Worm (Caenorhabditis elegans): ENCODE results near the gene F14D2.14.

ce11 chrII:3338556-3338955 lies 9.2 kb downstream of the F14D2.14 start, which contains the start of gene F14D2.7:
- TF ChIP-seq nhr-12 (tag; optimal IDR thresholded peaks at IDR 0.05) (no peak), pha-4 (tag; optimal IDR thresholded peaks at IDR 0.05) (no peak), unc-62 (GFP tag; optimal IDR thresholded peaks at IDR 0.05) (no peak), snpc-4 (tag; optimal IDR thresholded peaks at IDR 0.05) (no peak), elt-3 (tag; optimal IDR thresholded peaks at IDR 0.05) (no peak), ztf-11 (tag; optimal IDR thresholded peaks at IDR 0.05) (no peak), ces-1 (GFP tag; optimal IDR thresholded peaks at IDR 0.05) (no peak), mep-1 (tag; optimal IDR thresholded peaks at IDR 0.05) (no peak)
